Fruit fly (Drosophila melanogaster) whole organism, wandering third instar larva: Measurements from ENCODE around the gene dib.

Experiments
- CG32264 ChIP-seq: fragments of 200-800 bp; sonication (Bioruptor generic); optimal IDR thresholded peaks from 2 replicates; lab custom pipeline; 2016; ENCODE audit warnings: missing biosample characterization, missing genetic modification characterization
- Dfd ChIP-seq: fragments of >200 bp; optimal IDR thresholded peaks from 2 replicates; lab custom pipeline; 2017; ENCODE audit warnings: missing biosample characterization, missing genetic modification characterization
- Dif ChIP-seq: fragments of 200-275, 200-300 bp; sonication (Bioruptor generic); optimal IDR thresholded peaks from 2 replicates; lab custom pipeline; 2018; ENCODE audit warnings: missing biosample characterization, missing genetic modification characterization; ENCODE audit not compliant: partially characterized antibody
- GATAd ChIP-seq: sonication (Bioruptor generic); optimal IDR thresholded peaks from 2 replicates; lab custom pipeline; 2016; ENCODE audit warnings: missing biosample characterization, missing genetic modification characterization
- HLH106 ChIP-seq: fragments of 200-800 bp; optimal IDR thresholded peaks from 3 replicates; lab custom pipeline; 2019; ENCODE audit warnings: missing biosample characterization, mild to moderate bottlenecking, missing genetic modification characterization, moderate library complexity
- Hnf4 ChIP-seq: fragments of 200-800 bp; sonication (Bioruptor generic); optimal IDR thresholded peaks from 2 replicates; lab custom pipeline; 2016; ENCODE audit warnings: missing biosample characterization, mild to moderate bottlenecking, missing genetic modification characterization
- Hr78 ChIP-seq: fragments of >200 bp; optimal IDR thresholded peaks from 2 replicates; lab custom pipeline; 2017; ENCODE audit warnings: missing biosample characterization, missing genetic modification characterization
- Jra ChIP-seq: sonication (Bioruptor generic); optimal IDR thresholded peaks from 2 replicates; lab custom pipeline; 2016; ENCODE audit warnings: missing biosample characterization, missing genetic modification characterization
- Mio ChIP-seq: sonication (Bioruptor generic); optimal IDR thresholded peaks from 2 replicates; lab custom pipeline; 2016; ENCODE audit warnings: missing biosample characterization, missing genetic modification characterization
- Myc ChIP-seq: fragments of >200 bp; optimal IDR thresholded peaks from 2 replicates; lab custom pipeline; 2017
- N ChIP-seq: fragments of >200 bp; optimal IDR thresholded peaks from 2 replicates; lab custom pipeline; 2018; ENCODE audit warnings: missing biosample characterization, missing external identifiers, missing genetic modification characterization
- OdsH ChIP-seq: fragments of 200-800 bp; sonication (Bioruptor generic); optimal IDR thresholded peaks from 2 replicates; lab custom pipeline; 2016; ENCODE audit warnings: missing biosample characterization, mild to moderate bottlenecking, missing genetic modification characterization
- Sp1 ChIP-seq: fragments of 200-800 bp; sonication (Bioruptor generic); optimal IDR thresholded peaks from 3 replicates; lab custom pipeline; 2019; ENCODE audit warnings: missing biosample characterization, mild to moderate bottlenecking, missing genetic modification characterization, moderate library complexity
- Vsx2 ChIP-seq: fragments of 200-300, 225-300 bp; sonication (Bioruptor generic); optimal IDR thresholded peaks from 2 replicates; lab custom pipeline; 2018; ENCODE audit warnings: missing biosample characterization, missing genetic modification characterization; ENCODE audit not compliant: partially characterized antibody
- br ChIP-seq: fragments of 200-800 bp; sonication (Bioruptor generic); optimal IDR thresholded peaks from 2 replicates; lab custom pipeline; 2016; ENCODE audit warnings: missing biosample characterization, missing genetic modification characterization
- brk ChIP-seq: fragments of 200-800 bp; sonication (Bioruptor generic); optimal IDR thresholded peaks from 2 replicates; lab custom pipeline; 2016; ENCODE audit warnings: missing biosample characterization, mild to moderate bottlenecking, missing genetic modification characterization
- dmrt93B ChIP-seq: fragments of 200-800 bp; sonication (Bioruptor generic); optimal IDR thresholded peaks from 2 replicates; lab custom pipeline; 2018; ENCODE audit warnings: missing biosample characterization, mild to moderate bottlenecking, missing genetic modification characterization
- dsf ChIP-seq: sonication (Bioruptor generic); optimal IDR thresholded peaks from 2 replicates; lab custom pipeline; 2016; ENCODE audit warnings: missing biosample characterization, missing genetic modification characterization, borderline replicate concordance
- ey ChIP-seq: fragments of 200-800 bp; sonication (Bioruptor generic); optimal IDR thresholded peaks from 2 replicates; lab custom pipeline; 2016; ENCODE audit warnings: missing biosample characterization, missing genetic modification characterization
- foxo ChIP-seq, 2 experiments: fragments of 200-800 bp; sonication (Bioruptor generic); optimal IDR thresholded peaks; 2 replicates in 1 of 2; 3 replicates in 1 of 2; lab custom pipeline; 2016 to 2017; ENCODE audit warnings: missing biosample characterization in 2 of 2, missing genetic modification characterization in 2 of 2
- fru ChIP-seq: fragments of 200-800 bp; sonication (Bioruptor generic); optimal IDR thresholded peaks from 3 replicates; lab custom pipeline; 2016; ENCODE audit warnings: missing biosample characterization, mild to moderate bottlenecking, missing genetic modification characterization
- jim ChIP-seq: fragments of 175-275, 200-325 bp; sonication (Bioruptor generic); optimal IDR thresholded peaks from 2 replicates; lab custom pipeline; 2016; ENCODE audit warnings: missing biosample characterization, mild to moderate bottlenecking, missing genetic modification characterization
- lola ChIP-seq: fragments of >200 bp; optimal IDR thresholded peaks from 2 replicates; lab custom pipeline; 2017; ENCODE audit warnings: missing biosample characterization, missing genetic modification characterization
- pan ChIP-seq: fragments of >200 bp; optimal IDR thresholded peaks from 2 replicates; lab custom pipeline; 2017
- sage ChIP-seq: fragments of 200-800 bp; sonication (Bioruptor generic); optimal IDR thresholded peaks from 2 replicates; lab custom pipeline; 2016; ENCODE audit warnings: missing biosample characterization, mild to moderate bottlenecking, missing genetic modification characterization
- sv ChIP-seq: fragments of 200-800 bp; sonication (Bioruptor generic); optimal IDR thresholded peaks from 3 replicates; lab custom pipeline; 2016; ENCODE audit warnings: missing biosample characterization, missing genetic modification characterization
- tai ChIP-seq: sonication (Bioruptor generic); optimal IDR thresholded peaks from 2 replicates; lab custom pipeline; 2016; ENCODE audit warnings: missing biosample characterization, missing genetic modification characterization
- usp ChIP-seq: fragments of >200 bp; optimal IDR thresholded peaks from 2 replicates; lab custom pipeline; 2017; ENCODE audit warnings: missing biosample characterization, missing genetic modification characterization

Gene dib

dm6 chr3L:4085867-4086266 lies 23.8 kb downstream of the dib start:
- TF ChIP-seq Mio (GFP tag; lab: Kevin White, UChicago) (no peak), Jra (no peak), foxo (GFP tag; optimal IDR thresholded peaks at IDR 0.05; lab: Kevin White, UChicago) (no peak), OdsH (GFP tag; lab: Kevin White, UChicago) (no peak), Hr78 (GFP tag; lab: Kevin White, UChicago) (no peak), GATAd (GFP tag; lab: Kevin White, UChicago) (no peak), CG32264 (GFP tag; lab: Kevin White, UChicago) (no peak), Dif (GFP tag; lab: Kevin White, UChicago) (no peak)

dm6 chr3L:4087281-4087680 lies 25.2 kb downstream of the dib start, which contains the start of gene CG14989:
CG14989 (plus strand) TSS chr3L:4087581.
- TF ChIP-seq Hnf4 (GFP tag; lab: Kevin White, UChicago) (no peak), Myc (lab: Kevin White, UChicago) (no peak), Sp1 (GFP tag; lab: Kevin White, UChicago) (no peak), tai (GFP tag; lab: Kevin White, UChicago) (no peak)

dm6 chr3L:4088694-4089190 lies 26.6 kb downstream of the dib start, which contains the start of gene Gad1:
Gad1 (minus strand) TSS chr3L:4088744.
- TF ChIP-seq Vsx2 (GFP tag; lab: Kevin White, UChicago) (peak; percentile 35), GATAd (GFP tag; lab: Kevin White, UChicago) (no peak)

- TF ChIP-seq N (GFP tag; lab: Kevin White, UChicago) (peak; percentile 87), Hr78 (GFP tag; lab: Kevin White, UChicago) (no peak), Myc (lab: Kevin White, UChicago) (peak; percentile 95), fru (no peak), pan (lab: Kevin White, UChicago) (no peak)
These were observed 30.7 kb downstream of the dib start, which contains the start of gene CG14990 for dm6 chr3L:4092705-4093257. CG14990 (plus strand) TSS chr3L:4093207.

- TF ChIP-seq tai (GFP tag; lab: Kevin White, UChicago) = no peak
- TF ChIP-seq sv (GFP tag; lab: Kevin White, UChicago) = no peak
- no peak for TF ChIP-seq Dif (GFP tag; lab: Kevin White, UChicago)
- TF ChIP-seq usp (GFP tag; lab: Kevin White, UChicago) = no peak
- no peak for TF ChIP-seq HLH106 (tag; lab: Kevin White, UChicago)
- no peak for TF ChIP-seq jim (GFP tag; lab: Kevin White, UChicago)
- no peak for TF ChIP-seq CG32264 (GFP tag; lab: Kevin White, UChicago)
- no peak for TF ChIP-seq dmrt93B (GFP tag; lab: Kevin White, UChicago)
- no peak for TF ChIP-seq sage
These were observed 34.5 kb downstream of the dib start for dm6 chr3L:4096546-4096945.

dm6 chr3L:4099194-4099593 lies 37.1 kb downstream of the dib start:
- TF ChIP-seq Jra = no peak
- no peak for TF ChIP-seq ey (GFP tag; lab: Kevin White, UChicago)
- no peak for TF ChIP-seq dmrt93B (GFP tag; lab: Kevin White, UChicago)
- TF ChIP-seq brk (GFP tag; lab: Kevin White, UChicago) = no peak
- no peak for TF ChIP-seq Dfd (GFP tag; lab: Kevin White, UChicago)
- no peak for TF ChIP-seq dsf (GFP tag; lab: Kevin White, UChicago)
- TF ChIP-seq CG32264 (GFP tag; lab: Kevin White, UChicago) = no peak
- no peak for TF ChIP-seq lola (GFP tag; lab: Kevin White, UChicago)
- TF ChIP-seq tai (GFP tag; lab: Kevin White, UChicago) = no peak
- no peak for TF ChIP-seq br (GFP tag; lab: Kevin White, UChicago)
- no peak for TF ChIP-seq pan (lab: Kevin White, UChicago)
